Worm (Caenorhabditis elegans): ENCODE data around the gene rol-3.
A peak's percentile ranks its signal among the peaks of the same experiment; 100 is the strongest.

The rol-3 gene

ce11 chrV:8271995-8272394 lies 33.8 kb upstream of the rol-3 start, which contains the start of gene asp-5:
asp-5 (plus strand) TSS chrV:8272385.
- no peak for TF ChIP-seq mdl-1 (tag; optimal IDR thresholded peaks at IDR 0.05)
- no peak for TF ChIP-seq ztf-11 (tag; optimal IDR thresholded peaks at IDR 0.05)
- peak in 1 of 2 experiments; percentile 11 for TF ChIP-seq lin-35 (GFP tag; optimal IDR thresholded peaks at IDR 0.05)
- TF ChIP-seq sup-37 (GFP tag; optimal IDR thresholded peaks at IDR 0.05) = no peak
- TF ChIP-seq F16B12.6 (tag; optimal IDR thresholded peaks at IDR 0.05) = no peak
- no peak for TF ChIP-seq nhr-71 (tag; optimal IDR thresholded peaks at IDR 0.05)
- no peak for TF ChIP-seq nhr-12 (tag; optimal IDR thresholded peaks at IDR 0.05)
- no peak for TF ChIP-seq elt-3 (tag; optimal IDR thresholded peaks at IDR 0.05)
- no peak for TF ChIP-seq aha-1 (tag; optimal IDR thresholded peaks at IDR 0.05)
- TF ChIP-seq elt-2 (tag; optimal IDR thresholded peaks at IDR 0.05) = peak; percentile 76
- TF ChIP-seq grh-1 (GFP tag; IDR thresholded peaks at IDR 0.05) = no peak
- TF ChIP-seq unc-30 (tag; optimal IDR thresholded peaks at IDR 0.05) = no peak
- no peak for TF ChIP-seq rnt-1 (tag; optimal IDR thresholded peaks at IDR 0.05)
- TF ChIP-seq irx-1 (tag; optimal IDR thresholded peaks at IDR 0.05) = no peak
- no peak for TF ChIP-seq nhr-85 (tag)
- TF ChIP-seq mef-2 (tag; optimal IDR thresholded peaks at IDR 0.05) = no peak

- TF ChIP-seq dsc-1 (tag; optimal IDR thresholded peaks at IDR 0.05) = no peak
- no peak for TF ChIP-seq mef-2 (tag; optimal IDR thresholded peaks at IDR 0.05)
- no peak for TF ChIP-seq nhr-19 (GFP tag; conservative IDR thresholded peaks at IDR 0.05)
- TF ChIP-seq ama-1 (optimal IDR thresholded peaks at IDR 0.05) = no peak
- TF ChIP-seq rnt-1 (tag; optimal IDR thresholded peaks at IDR 0.05) = no peak
- no peak for TF ChIP-seq nhr-11 (tag; optimal IDR thresholded peaks at IDR 0.05)
- TF ChIP-seq dpl-1 (GFP tag; optimal IDR thresholded peaks at IDR 0.05) = no peak
- no peak for TF ChIP-seq hlh-17 (GFP tag; optimal IDR thresholded peaks at IDR 0.05; ENCODE audit: borderline replicate concordance)
- no peak for TF ChIP-seq elt-3 (tag; optimal IDR thresholded peaks at IDR 0.05)
- no peak for TF ChIP-seq fos-1 (tag; optimal IDR thresholded peaks at IDR 0.05)
- TF ChIP-seq jun-1 (tag; optimal IDR thresholded peaks at IDR 0.05) = no peak
- no peak for TF ChIP-seq blmp-1 (tag; optimal IDR thresholded peaks at IDR 0.05)
- no peak for TF ChIP-seq C34B4.2 (tag; optimal IDR thresholded peaks at IDR 0.05)
- no peak for TF ChIP-seq mep-1 (tag; optimal IDR thresholded peaks at IDR 0.05)
- TF ChIP-seq nhr-90 (tag; optimal IDR thresholded peaks at IDR 0.05; ENCODE audit: poor library complexity) = no peak
Measured at ce11 chrV:8271395-8271794, 33.2 kb upstream of the rol-3 start.

ce11 chrV:8269878-8270277 lies 31.7 kb upstream of the rol-3 start:
- TF ChIP-seq tbx-2 (tag; optimal IDR thresholded peaks at IDR 0.05) = no peak
- peak; percentile 13 for TF ChIP-seq nhr-71 (tag; optimal IDR thresholded peaks at IDR 0.05)
- no peak for TF ChIP-seq grh-1 (GFP tag; IDR thresholded peaks at IDR 0.05)
- TF ChIP-seq lin-39 (tag; optimal IDR thresholded peaks at IDR 0.05) = no peak
- peak; percentile 97 for TF ChIP-seq elt-2 (tag; optimal IDR thresholded peaks at IDR 0.05)
- no peak for TF ChIP-seq ztf-4 (tag; optimal IDR thresholded peaks at IDR 0.05)
- no peak for TF ChIP-seq xbp-1 (tag; optimal IDR thresholded peaks at IDR 0.05)
- TF ChIP-seq nhr-20 (tag; optimal IDR thresholded peaks at IDR 0.05) = peak; percentile 23
- TF ChIP-seq ceh-82 (tag; optimal IDR thresholded peaks at IDR 0.05) = no peak
- peak in 1 of 2 experiments; percentile 6 for TF ChIP-seq lin-35 (GFP tag; optimal IDR thresholded peaks at IDR 0.05)
- TF ChIP-seq zag-1 (tag; optimal IDR thresholded peaks at IDR 0.05) = no peak
- no peak for TF ChIP-seq lin-13 (GFP tag; optimal IDR thresholded peaks at IDR 0.05)
- no peak for TF ChIP-seq alr-1 (tag; optimal IDR thresholded peaks at IDR 0.05; ENCODE audit: borderline replicate concordance)
- no peak for TF ChIP-seq sox-4 (tag; optimal IDR thresholded peaks at IDR 0.05)
- TF ChIP-seq fkh-8 (tag; optimal IDR thresholded peaks at IDR 0.05) = no peak
- no peak for TF ChIP-seq fos-1 (tag; optimal IDR thresholded peaks at IDR 0.05)
- TF ChIP-seq fkh-10 (GFP tag; optimal IDR thresholded peaks at IDR 0.05) = no peak
- no peak for TF ChIP-seq lir-3 (tag; optimal IDR thresholded peaks at IDR 0.05; ENCODE audit: poor library complexity)
- TF ChIP-seq nhr-76 (tag; optimal IDR thresholded peaks at IDR 0.05) = no peak
- no peak for TF ChIP-seq hlh-4 (tag; optimal IDR thresholded peaks at IDR 0.05)
- no peak for TF ChIP-seq dpl-1 (GFP tag; optimal IDR thresholded peaks at IDR 0.05)
- TF ChIP-seq unc-86 (tag; optimal IDR thresholded peaks at IDR 0.05) = no peak
- no peak for TF ChIP-seq nhr-28 (tag; optimal IDR thresholded peaks at IDR 0.05)
- no peak for TF ChIP-seq mab-9 (GFP tag; IDR thresholded peaks at IDR 0.05)
- TF ChIP-seq aly-2 (tag; optimal IDR thresholded peaks at IDR 0.05) = no peak
- no peak for TF ChIP-seq ets-5 (GFP tag; IDR thresholded peaks at IDR 0.05)
- TF ChIP-seq nhr-90 (tag; optimal IDR thresholded peaks at IDR 0.05; ENCODE audit: poor library complexity) = peak; percentile 12
- no peak for TF ChIP-seq mef-2 (tag; optimal IDR thresholded peaks at IDR 0.05)
- no peak for TF ChIP-seq Y116A8C.19 (tag; optimal IDR thresholded peaks at IDR 0.05; ENCODE audit: borderline replicate concordance)
- TF ChIP-seq unc-30 (tag; optimal IDR thresholded peaks at IDR 0.05) = no peak
- TF ChIP-seq fkh-4 (tag; optimal IDR thresholded peaks at IDR 0.05; ENCODE audit: borderline replicate concordance) = no peak
